Fruit fly (Drosophila melanogaster): ENCODE data around the gene ERp44.
A peak's percentile ranks its signal among the peaks of the same experiment; 100 is the strongest.

The ERp44 gene

dm6 chrX:16297618-16298017 lies at the start of gene ERp44:
Gene ERp44, minus strand, starts transcription at chrX:16297718.
- no peak for TF ChIP-seq CG17801 (GFP tag; optimal IDR thresholded peaks at IDR 0.05; ENCODE audit: partially characterized antibody)

dm6 chrX:16335107-16335642 lies 37.7 kb upstream of the ERp44 start:
- TF ChIP-seq CG17801 (GFP tag; optimal IDR thresholded peaks at IDR 0.05; ENCODE audit: partially characterized antibody): peak; percentile 66

dm6 chrX:16334251-16334860 lies 36.8 kb upstream of the ERp44 start:
- TF ChIP-seq CG17801 (GFP tag; optimal IDR thresholded peaks at IDR 0.05; ENCODE audit: partially characterized antibody): no peak

- peak; percentile 55 for TF ChIP-seq CG17801 (GFP tag; optimal IDR thresholded peaks at IDR 0.05; ENCODE audit: partially characterized antibody)
Observed at dm6 chrX:16333434-16334141, 36.1 kb upstream of the ERp44 start, which contains the start of the genes CG9921 and Dsp1. Gene CG9921, minus strand, starts transcription at chrX:16333600. Gene Dsp1, plus strand, starts transcription at chrX:16333612.

dm6 chrX:16332615-16333288 lies 35.2 kb upstream of the ERp44 start:
- peak; percentile 93 for TF ChIP-seq CG17801 (GFP tag; optimal IDR thresholded peaks at IDR 0.05; ENCODE audit: partially characterized antibody)

dm6 chrX:16331562-16332233 lies 34.2 kb upstream of the ERp44 start:
- TF ChIP-seq CG17801 (GFP tag; optimal IDR thresholded peaks at IDR 0.05; ENCODE audit: partially characterized antibody): no peak

dm6 chrX:16330659-16331058 lies 33.1 kb upstream of the ERp44 start, which contains the start of gene CG9919:
Gene CG9919, minus strand, starts transcription at chrX:16330759.
- TF ChIP-seq CG17801 (GFP tag; optimal IDR thresholded peaks at IDR 0.05; ENCODE audit: partially characterized antibody): no peak

dm6 chrX:16325472-16325871 lies 28.0 kb upstream of the ERp44 start, which contains the start of gene CalpC:
Gene CalpC, plus strand, starts transcription at chrX:16325763.
- TF ChIP-seq CG17801 (GFP tag; optimal IDR thresholded peaks at IDR 0.05; ENCODE audit: partially characterized antibody): no peak

- TF ChIP-seq CG17801 (GFP tag; optimal IDR thresholded peaks at IDR 0.05; ENCODE audit: partially characterized antibody): no peak
Observed at dm6 chrX:16323536-16323935, 26.0 kb upstream of the ERp44 start.

dm6 chrX:16323063-16323462 lies 25.5 kb upstream of the ERp44 start, which contains the start of the genes CG9917 and CG32579:
Gene CG9917, minus strand, starts transcription at chrX:16323231.
Gene CG32579, plus strand, starts transcription at chrX:16323286.
- TF ChIP-seq CG17801 (GFP tag; optimal IDR thresholded peaks at IDR 0.05; ENCODE audit: partially characterized antibody): peak; percentile 27

- no peak for TF ChIP-seq CG17801 (GFP tag; optimal IDR thresholded peaks at IDR 0.05; ENCODE audit: partially characterized antibody)
Observed at dm6 chrX:16321037-16321436, 23.5 kb upstream of the ERp44 start.

- TF ChIP-seq CG17801 (GFP tag; optimal IDR thresholded peaks at IDR 0.05; ENCODE audit: partially characterized antibody): peak; percentile 31
Observed at dm6 chrX:16320197-16320921, 22.8 kb upstream of the ERp44 start, which contains the start of gene Cyp1. Gene Cyp1, minus strand, starts transcription at chrX:16320370.

dm6 chrX:16319558-16319924 lies 22.0 kb upstream of the ERp44 start:
- no peak for TF ChIP-seq CG17801 (GFP tag; optimal IDR thresholded peaks at IDR 0.05; ENCODE audit: partially characterized antibody)
